Fruit fly (Drosophila melanogaster) whole organism: ENCODE results near the gene dao.

Experiments
- CG8478 ChIP-seq: fragments of >200 bp; optimal IDR thresholded peaks from 2 replicates; lab custom pipeline; 2018; ENCODE audit warnings: inconsistent platforms
- Dll ChIP-seq: fragments of >200 bp; optimal IDR thresholded peaks from 2 replicates; lab custom pipeline; 2017
- EcR ChIP-seq, 2 experiments: fragments of >200 bp; optimal IDR thresholded peaks; 2 replicates each; lab custom pipeline; 2017; ENCODE audit warnings: missing biosample characterization in 2 of 2, missing genetic modification characterization in 2 of 2, missing genetic modification reagents in 2 of 2
- pan ChIP-seq: fragments of >200 bp; optimal IDR thresholded peaks from 2 replicates; lab custom pipeline; 2017
- psq ChIP-seq: fragments of >200 bp; optimal IDR thresholded peaks from 2 replicates; lab custom pipeline; 2017
- usp ChIP-seq: fragments of >200 bp; optimal IDR thresholded peaks from 2 replicates; lab custom pipeline; 2017; ENCODE audit warnings: missing biosample characterization, missing genetic modification characterization, mixed read lengths

Gene dao

dm6 chr2L:15256249-15256648 is 7.6 kb downstream of the dao start, which contains the start of the genes PolD3 and Uxt:
PolD3 (minus strand) TSS chr2L:15256304.
Uxt (plus strand) TSS chr2L:15256581.
- no peak for TF ChIP-seq EcR (GFP tag; optimal IDR thresholded peaks at IDR 0.05; lab: Kevin White, UChicago)
- TF ChIP-seq pan (lab: Kevin White, UChicago) = no peak
- TF ChIP-seq Dll (lab: Kevin White, UChicago) = no peak
- TF ChIP-seq psq (lab: Kevin White, UChicago) = no peak
- TF ChIP-seq usp (GFP tag; lab: Kevin White, UChicago) = no peak
- no peak for TF ChIP-seq CG8478 (lab: Kevin White, UChicago)

DNA sequence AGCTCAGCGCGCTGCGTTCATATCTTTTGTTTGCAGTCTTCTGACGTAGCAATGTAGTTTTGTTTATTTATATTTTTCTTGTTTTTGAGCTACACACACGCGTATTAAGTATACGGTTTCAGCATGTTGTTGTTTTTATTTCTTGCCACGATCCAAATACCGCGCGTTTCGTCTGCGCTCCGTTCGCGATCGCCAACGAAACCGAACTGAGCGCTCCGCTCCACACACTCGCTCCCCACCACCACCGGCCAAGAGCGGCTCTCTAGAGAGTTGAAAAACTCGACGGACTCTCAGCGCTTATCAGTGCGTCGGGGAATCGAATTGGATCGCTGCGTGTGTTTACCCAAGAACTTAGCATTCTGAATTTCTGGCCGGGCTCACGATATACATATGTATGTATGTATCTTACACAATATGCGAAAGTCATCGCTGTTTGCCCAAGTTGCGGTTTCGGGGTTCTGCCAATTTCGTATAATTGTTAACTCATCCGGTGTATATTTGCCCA is 15.9 kb downstream of the dao start, which contains the start of gene yuri:
yuri (minus strand) TSS at position 210 of the 505 bp plus-strand sequence.
- TF ChIP-seq pan (lab: Kevin White, UChicago) (no peak), Dll (lab: Kevin White, UChicago) (peak; percentile 97)

DNA sequence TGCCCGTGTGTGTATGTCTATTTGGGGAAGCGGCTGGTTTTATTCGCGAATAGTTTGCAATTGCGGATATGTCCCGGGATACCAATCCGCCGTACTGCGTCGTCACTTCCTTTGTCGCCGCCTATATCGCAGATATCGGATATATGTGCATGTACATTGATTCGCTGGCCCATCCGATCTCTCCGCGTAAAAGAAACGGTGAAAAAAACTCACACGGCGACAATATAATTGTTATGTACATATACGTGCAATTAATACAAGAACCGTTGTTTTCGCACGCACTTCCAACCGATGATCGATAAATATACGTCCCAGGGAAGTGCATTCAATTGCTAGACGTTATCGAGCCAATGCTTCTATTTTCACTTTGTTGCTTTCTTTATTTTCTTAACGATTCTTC is 22.7 kb downstream of the dao start:
- TF ChIP-seq EcR (GFP tag; optimal IDR thresholded peaks at IDR 0.05; lab: Kevin White, UChicago) (no peak), Dll (lab: Kevin White, UChicago) (no peak), CG8478 (lab: Kevin White, UChicago) (peak; percentile 44), pan (lab: Kevin White, UChicago) (no peak), psq (lab: Kevin White, UChicago) (no peak), usp (GFP tag; lab: Kevin White, UChicago) (no peak)

DNA sequence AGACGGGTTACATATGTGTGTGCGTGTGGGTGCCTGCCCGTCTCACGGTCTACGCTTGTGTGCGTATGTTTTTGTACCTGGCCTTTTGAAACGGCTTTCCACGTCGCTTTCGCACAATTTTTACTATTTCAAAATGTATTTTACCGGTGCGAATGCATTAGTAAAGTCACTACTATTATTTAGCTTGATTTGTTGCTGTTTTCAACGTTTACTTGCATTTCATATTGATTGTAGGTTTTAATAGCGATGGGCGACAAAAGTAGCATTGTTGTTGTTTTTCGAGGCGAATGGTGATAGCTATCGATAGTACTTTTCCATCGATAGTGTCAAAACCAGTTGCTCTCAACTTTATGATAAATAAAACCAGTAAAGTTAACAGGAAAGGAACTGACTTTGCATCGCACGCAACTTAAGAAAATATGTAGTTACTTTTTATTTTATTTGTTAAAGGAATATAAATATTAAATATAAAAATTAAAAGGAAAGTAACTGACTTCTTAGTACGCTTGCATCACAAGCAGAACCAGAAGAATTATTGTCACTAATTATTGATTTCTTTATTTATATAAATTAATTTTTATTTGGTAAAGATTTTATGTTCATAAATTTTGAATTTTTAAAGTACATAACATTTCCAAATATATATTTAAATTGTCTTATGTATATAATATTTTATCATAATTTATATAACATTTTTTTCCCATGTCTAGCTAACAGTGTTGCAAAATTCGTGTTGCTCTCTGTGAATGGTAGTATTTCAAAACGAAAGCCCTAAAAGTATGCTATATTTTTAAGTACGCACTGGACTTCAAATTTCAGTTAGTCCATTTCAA is 23.3 kb downstream of the dao start, which contains the start of gene Cul3:
Cul3 (minus strand) TSS at position 268 of the 833 bp plus-strand sequence.
- TF ChIP-seq EcR (GFP tag; optimal IDR thresholded peaks at IDR 0.05; lab: Kevin White, UChicago) (no peak), usp (GFP tag; lab: Kevin White, UChicago) (no peak), CG8478 (lab: Kevin White, UChicago) (no peak), Dll (lab: Kevin White, UChicago) (no peak), pan (lab: Kevin White, UChicago) (no peak), psq (lab: Kevin White, UChicago) (no peak)

DNA sequence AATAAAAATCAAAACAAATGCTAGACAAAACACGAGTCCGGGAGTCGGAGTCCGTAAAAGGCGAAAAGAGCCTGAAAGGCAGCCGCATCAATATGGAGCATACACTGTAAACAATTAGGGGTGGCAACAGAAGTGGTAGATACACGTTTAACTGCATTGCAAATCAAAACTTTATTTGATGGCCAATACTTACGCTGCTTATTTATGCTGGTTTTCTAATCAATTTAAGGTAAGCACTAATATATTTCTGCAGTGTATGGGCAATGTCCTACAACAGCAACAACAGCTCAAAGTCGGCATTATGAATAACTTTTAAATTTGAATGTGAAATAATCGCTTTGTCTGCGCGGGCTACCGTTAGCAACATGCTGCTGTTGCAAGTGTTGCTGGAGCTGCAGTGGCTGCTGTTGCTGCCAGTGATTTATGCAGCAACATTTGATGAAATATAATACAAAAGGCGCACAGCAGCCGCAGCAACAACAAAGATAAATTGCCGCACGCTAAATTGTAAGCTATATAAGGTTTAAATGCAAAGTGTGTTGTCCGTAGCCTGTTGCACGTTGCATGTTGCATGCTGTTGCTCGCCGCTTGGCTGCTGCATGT is 24.9 kb downstream of the dao start:
- no peak for TF ChIP-seq pan (lab: Kevin White, UChicago)
- TF ChIP-seq usp (GFP tag; lab: Kevin White, UChicago) = no peak
- no peak for TF ChIP-seq EcR (GFP tag; optimal IDR thresholded peaks at IDR 0.05; lab: Kevin White, UChicago)
- TF ChIP-seq psq (lab: Kevin White, UChicago) = no peak
- no peak for TF ChIP-seq Dll (lab: Kevin White, UChicago)
- no peak for TF ChIP-seq CG8478 (lab: Kevin White, UChicago)

DNA sequence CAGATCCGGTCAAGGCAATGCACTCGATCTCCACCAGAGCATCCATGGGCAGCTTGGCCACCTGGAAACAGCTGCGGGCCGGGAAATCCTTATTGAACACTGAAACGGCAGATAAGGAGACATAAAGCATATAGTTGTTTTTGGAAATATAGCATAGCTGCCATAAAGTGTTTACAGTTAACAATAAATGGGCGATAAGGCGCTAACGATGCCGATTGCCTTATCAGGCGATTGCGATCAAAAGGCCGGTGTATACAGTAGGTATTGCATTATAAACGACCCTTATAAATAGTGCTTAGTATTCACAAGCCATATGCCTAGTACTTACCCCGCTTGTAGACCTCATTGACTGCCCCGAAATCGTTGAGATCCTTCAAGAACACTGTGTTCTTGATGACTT is 25.6 kb downstream of the dao start:
- TF ChIP-seq pan (lab: Kevin White, UChicago) = no peak
- TF ChIP-seq psq (lab: Kevin White, UChicago) = no peak
- TF ChIP-seq Dll (lab: Kevin White, UChicago) = no peak
- no peak for TF ChIP-seq usp (GFP tag; lab: Kevin White, UChicago)
- no peak for TF ChIP-seq CG8478 (lab: Kevin White, UChicago)
- no peak for TF ChIP-seq EcR (GFP tag; optimal IDR thresholded peaks at IDR 0.05; lab: Kevin White, UChicago)

DNA sequence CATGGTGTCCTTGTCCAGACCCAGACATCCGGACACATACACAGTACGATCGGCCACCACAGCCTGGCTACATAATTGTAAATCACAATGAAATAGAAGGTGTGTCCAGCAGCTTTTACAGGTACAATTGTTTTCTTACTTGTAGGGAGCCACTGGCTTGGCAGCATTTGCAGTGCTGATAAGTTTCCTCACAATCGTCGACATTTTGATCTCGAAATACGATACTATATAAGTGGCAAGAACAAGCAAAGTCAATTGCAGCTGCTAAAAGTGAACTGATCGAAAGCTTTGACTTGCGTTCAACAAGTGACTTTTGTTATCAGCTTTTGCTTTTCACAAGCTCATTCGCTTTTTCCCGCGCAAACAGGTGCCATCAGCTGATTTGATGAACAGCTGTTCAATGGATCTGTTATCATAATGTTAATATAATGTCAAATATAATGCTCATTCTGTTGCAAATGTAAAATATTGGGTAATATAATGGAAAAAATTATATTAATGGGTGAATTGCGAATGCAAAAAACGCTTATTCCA is 26.2 kb downstream of the dao start, which contains the start of gene UK114:
UK114 (minus strand) TSS at position 309 of the 534 bp plus-strand sequence.
- TF ChIP-seq pan (lab: Kevin White, UChicago) (no peak), usp (GFP tag; lab: Kevin White, UChicago) (no peak), Dll (lab: Kevin White, UChicago) (no peak), psq (lab: Kevin White, UChicago) (no peak), EcR (GFP tag; optimal IDR thresholded peaks at IDR 0.05; lab: Kevin White, UChicago) (no peak), CG8478 (lab: Kevin White, UChicago) (no peak)

- no peak for TF ChIP-seq EcR (GFP tag; optimal IDR thresholded peaks at IDR 0.05; lab: Kevin White, UChicago)
- no peak for TF ChIP-seq usp (GFP tag; lab: Kevin White, UChicago)
- TF ChIP-seq CG8478 (lab: Kevin White, UChicago) = no peak
- no peak for TF ChIP-seq psq (lab: Kevin White, UChicago)
- no peak for TF ChIP-seq Dll (lab: Kevin White, UChicago)
- no peak for TF ChIP-seq pan (lab: Kevin White, UChicago)
Observed at dm6 chr2L:15275794-15276193, 27.1 kb downstream of the dao start.

DNA sequence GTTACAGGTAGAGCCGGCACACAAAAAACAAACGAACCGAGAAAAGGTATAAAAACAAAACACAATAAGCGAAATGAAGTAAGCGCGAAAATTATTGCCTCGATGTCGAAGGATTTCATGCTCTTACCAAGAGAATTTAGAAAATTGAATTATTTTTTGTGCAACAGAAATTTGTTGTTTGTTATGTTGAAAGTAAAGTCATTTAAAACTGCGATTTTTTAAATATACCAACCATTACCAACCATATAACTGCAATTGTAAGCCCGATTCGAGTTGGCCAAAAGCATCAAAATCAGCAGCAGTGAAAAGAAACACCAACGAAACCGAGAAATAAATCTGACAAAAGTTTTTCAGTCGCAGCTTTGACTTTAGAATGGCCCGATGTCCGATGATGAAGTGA is 32.3 kb downstream of the dao start:
- no peak for TF ChIP-seq psq (lab: Kevin White, UChicago)
- no peak for TF ChIP-seq pan (lab: Kevin White, UChicago)
- TF ChIP-seq EcR (GFP tag; optimal IDR thresholded peaks at IDR 0.05; lab: Kevin White, UChicago) = no peak
- no peak for TF ChIP-seq CG8478 (lab: Kevin White, UChicago)
- TF ChIP-seq usp (GFP tag; lab: Kevin White, UChicago) = no peak
- TF ChIP-seq Dll (lab: Kevin White, UChicago) = no peak

DNA sequence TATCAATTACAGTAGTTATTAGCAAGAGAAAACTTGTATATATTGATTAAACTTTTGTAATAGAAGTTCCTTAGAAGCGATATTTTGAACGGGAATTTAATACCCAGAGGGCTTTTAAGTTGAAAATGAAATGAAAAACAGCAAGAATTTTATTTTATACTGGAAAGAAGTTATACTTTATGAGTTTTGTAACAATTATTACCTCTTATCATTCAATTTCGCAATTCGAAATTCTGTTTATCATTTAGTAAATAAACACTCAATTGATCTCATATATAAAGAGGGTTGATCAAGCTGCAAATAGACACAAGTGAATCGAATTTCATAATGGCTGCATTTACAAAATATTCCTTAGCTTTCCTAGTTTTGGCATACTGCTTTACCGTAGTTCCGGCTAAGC is 36.0 kb downstream of the dao start, which contains the start of gene CG15263:
CG15263 (plus strand) TSS at position 301 of the 400 bp plus-strand sequence.
- TF ChIP-seq Dll (lab: Kevin White, UChicago) (no peak), pan (lab: Kevin White, UChicago) (no peak), usp (GFP tag; lab: Kevin White, UChicago) (no peak)
